Worm (Caenorhabditis elegans) whole organism, L2 larva: ENCODE data around the gene flr-4.

Source experiments
- C34F6.9 ChIP-seq: fragments of 150-350 bp; optimal IDR thresholded peaks from 2 replicates; lab custom pipeline; 2014; ENCODE audit warnings: missing biosample characterization, missing genetic modification characterization
- R02D3.7 ChIP-seq: fragments of 150-350 bp; optimal IDR thresholded peaks from 2 replicates; lab custom pipeline; 2014; ENCODE audit warnings: missing biosample characterization, missing genetic modification characterization
- Y55F3AM.14 ChIP-seq: fragments of 200-800 bp; sonication (Bioruptor generic); optimal IDR thresholded peaks from 2 replicates; lab custom pipeline; 2018; ENCODE audit warnings: mild to moderate bottlenecking, missing genetic modification characterization, missing compliant biosample characterization
- ZK546.5 ChIP-seq: sonication (generic microtip); optimal IDR thresholded peaks from 2 replicates; lab custom pipeline; 2017; ENCODE audit warnings: missing biosample characterization, missing genetic modification characterization
- alr-1 ChIP-seq: fragments of 150-350 bp; optimal IDR thresholded peaks from 2 replicates; lab custom pipeline; 2014; ENCODE audit warnings: missing biosample characterization, missing genetic modification characterization
- aly-2 ChIP-seq: fragments of 150-350 bp; optimal IDR thresholded peaks from 2 replicates; lab custom pipeline; 2014; ENCODE audit warnings: missing biosample characterization, missing genetic modification characterization
- ama-1 ChIP-seq: fragments of 150-350 bp; optimal IDR thresholded peaks from 2 replicates; lab custom pipeline; 2018; ENCODE audit warnings: inconsistent platforms
- blmp-1 ChIP-seq: sonication (generic microtip); optimal IDR thresholded peaks from 2 replicates; lab custom pipeline; 2017; ENCODE audit warnings: missing genetic modification characterization, mild to moderate bottlenecking, missing compliant biosample characterization, antibody characterized with exemption, moderate library complexity; ENCODE audit not compliant: insufficient read depth
- ceh-16 ChIP-seq: fragments of 150-350 bp; optimal IDR thresholded peaks from 2 replicates; lab custom pipeline; 2014; ENCODE audit warnings: missing biosample characterization, missing genetic modification characterization
- ceh-82 ChIP-seq: fragments of 150-350 bp; optimal IDR thresholded peaks from 2 replicates; lab custom pipeline; 2014; ENCODE audit warnings: missing biosample characterization, missing genetic modification characterization
- crh-2 ChIP-seq: sonication (generic microtip); optimal IDR thresholded peaks from 2 replicates; lab custom pipeline; 2017; ENCODE audit warnings: missing biosample characterization, missing genetic modification characterization
- elt-1 ChIP-seq: fragments of 150-350 bp; optimal IDR thresholded peaks from 2 replicates; lab custom pipeline; 2014; ENCODE audit warnings: missing biosample characterization, missing genetic modification characterization
- elt-3 ChIP-seq: sonication (generic microtip); optimal IDR thresholded peaks from 2 replicates; lab custom pipeline; 2017; ENCODE audit warnings: missing biosample characterization, missing genetic modification characterization
- lin-11 ChIP-seq: fragments of 150-350 bp; sonication (generic microtip); optimal IDR thresholded peaks from 2 replicates; lab custom pipeline; 2014; ENCODE audit warnings: missing biosample characterization, missing genetic modification characterization, inconsistent platforms, mixed read lengths
- lin-13 ChIP-seq: fragments of 150-350 bp; optimal IDR thresholded peaks from 2 replicates; lab custom pipeline; 2014; ENCODE audit warnings: missing biosample characterization, missing genetic modification reagents, missing genetic modification characterization
- lin-39 ChIP-seq: fragments of 150-350 bp; optimal IDR thresholded peaks from 2 replicates; lab custom pipeline; 2014; ENCODE audit warnings: missing biosample characterization, missing genetic modification reagents, missing genetic modification characterization
- lsy-2 ChIP-seq, 2 experiments: fragments of 150-350 bp in 1 of 2; sonication (generic microtip) in 1 of 2; optimal IDR thresholded peaks; 2 replicates each; lab custom pipeline; 2014 to 2017; ENCODE audit warnings: missing biosample characterization in 2 of 2, missing genetic modification characterization in 2 of 2
- mab-5 ChIP-seq: fragments of 150-350 bp; optimal IDR thresholded peaks from 2 replicates; lab custom pipeline; 2014; ENCODE audit warnings: missing biosample characterization, missing genetic modification characterization
- mdl-1 ChIP-seq, 2 experiments: fragments of 150-350 bp in 1 of 2; sonication (generic microtip) in 1 of 2; optimal IDR thresholded peaks; 2 replicates each; lab custom pipeline; 2017; ENCODE audit warnings: missing biosample characterization in 2 of 2, missing genetic modification characterization in 2 of 2
- nhr-10 ChIP-seq: sonication (generic microtip); optimal IDR thresholded peaks from 2 replicates; lab custom pipeline; 2017; ENCODE audit warnings: missing biosample characterization, missing genetic modification characterization
- nhr-129 ChIP-seq: fragments of 150-350 bp; optimal IDR thresholded peaks from 2 replicates; lab custom pipeline; 2014; ENCODE audit warnings: missing biosample characterization, missing genetic modification characterization
- nhr-21 ChIP-seq: fragments of 150-350 bp; optimal IDR thresholded peaks from 2 replicates; lab custom pipeline; 2014; ENCODE audit warnings: missing biosample characterization, missing genetic modification characterization
- nhr-25 ChIP-seq: fragments of 150-350 bp; sonication (generic microtip); optimal IDR thresholded peaks from 3 replicates; lab custom pipeline; 2014; ENCODE audit warnings: missing biosample characterization, missing genetic modification characterization
- nhr-6 ChIP-seq: fragments of 150-350 bp; optimal IDR thresholded peaks from 2 replicates; lab custom pipeline; 2014; ENCODE audit warnings: missing biosample characterization, missing genetic modification characterization
- nhr-77 ChIP-seq: fragments of 150-350 bp; optimal IDR thresholded peaks from 2 replicates; lab custom pipeline; 2014; ENCODE audit warnings: missing biosample characterization, missing genetic modification characterization
- peb-1 ChIP-seq: fragments of 150-350 bp; optimal IDR thresholded peaks from 2 replicates; lab custom pipeline; 2014; ENCODE audit warnings: missing biosample characterization, missing genetic modification characterization
- sem-4 ChIP-seq: fragments of 150-350 bp; optimal IDR thresholded peaks from 2 replicates; lab custom pipeline; 2014; ENCODE audit warnings: missing biosample characterization, missing genetic modification reagents, missing genetic modification characterization
- sma-3 ChIP-seq: sonication (generic microtip); optimal IDR thresholded peaks from 2 replicates; lab custom pipeline; 2016; ENCODE audit warnings: missing genetic modification reagents, missing genetic modification characterization, missing compliant biosample characterization
- sma-9 ChIP-seq, 2 experiments: fragments of 150-350 bp in 1 of 2; sonication (generic microtip) in 1 of 2; optimal IDR thresholded peaks; 2 replicates each; lab custom pipeline; 2014 to 2016; ENCODE audit warnings: missing genetic modification characterization in 2 of 2, mild to moderate bottlenecking in 1 of 2, missing biosample characterization in 1 of 2, missing compliant biosample characterization in 1 of 2, missing genetic modification reagents in 1 of 2, moderate library complexity in 1 of 2
- snpc-4 ChIP-seq: fragments of 150-350 bp; optimal IDR thresholded peaks from 2 replicates; lab custom pipeline; 2014; ENCODE audit warnings: missing biosample characterization, missing genetic modification characterization
- unc-39 ChIP-seq: fragments of 150-350 bp; optimal IDR thresholded peaks from 2 replicates; lab custom pipeline; 2014; ENCODE audit warnings: missing biosample characterization, missing genetic modification characterization
- unc-55 ChIP-seq: fragments of 150-350 bp; sonication (generic microtip); optimal IDR thresholded peaks from 3 replicates; lab custom pipeline; 2014; ENCODE audit warnings: missing biosample characterization, missing genetic modification reagents, missing genetic modification characterization
- ztf-1 ChIP-seq: fragments of 200-800 bp; sonication (Bioruptor generic); conservative IDR thresholded peaks from 2 replicates; pipeline ENCODE4 v1.3.6; 2022; ENCODE audit warnings: missing genetic modification characterization, missing compliant biosample characterization
- ztf-11 ChIP-seq: sonication (generic microtip); optimal IDR thresholded peaks from 2 replicates; lab custom pipeline; 2017; ENCODE audit warnings: missing biosample characterization, missing genetic modification characterization
- ztf-4 ChIP-seq: fragments of 150-350 bp; optimal IDR thresholded peaks from 2 replicates; lab custom pipeline; 2014; ENCODE audit warnings: missing biosample characterization, missing genetic modification characterization

The flr-4 gene

DNA sequence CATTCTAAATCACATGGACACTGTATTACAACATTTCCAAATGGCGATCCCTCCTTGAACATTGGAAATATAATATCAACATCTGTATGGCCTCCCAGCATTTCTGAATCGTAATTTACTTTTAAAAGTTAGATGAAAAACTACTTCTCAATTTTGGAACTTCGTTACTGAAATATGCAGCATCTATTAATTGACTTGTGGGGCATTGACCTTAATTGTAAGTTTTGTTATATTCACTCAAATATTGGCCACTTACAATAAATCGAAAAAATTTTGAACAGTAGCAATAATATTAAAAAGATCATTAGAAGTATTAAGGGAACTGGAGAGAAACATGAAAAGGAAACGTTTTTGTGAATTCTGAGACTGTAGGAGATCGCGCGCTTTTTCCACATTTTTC is 20.0 kb upstream of the flr-4 start, which contains the start of gene mam-6:
Gene mam-6 (minus strand): TSS at position 101 of the 400 bp plus-strand sequence.
- TF ChIP-seq sma-3 (GFP tag; lab: Kevin White, UChicago) = no peak
- TF ChIP-seq lin-39 (tag; lab: Kevin White, UChicago) = no peak
- no peak for TF ChIP-seq ztf-1 (GFP tag; lab: Robert Waterston, UW)
- no peak for TF ChIP-seq lin-13 (GFP tag; lab: Kevin White, UChicago)
- no peak for TF ChIP-seq peb-1 (tag; lab: Kevin White, UChicago)
- TF ChIP-seq ceh-82 (tag; lab: Kevin White, UChicago) = no peak

DNA sequence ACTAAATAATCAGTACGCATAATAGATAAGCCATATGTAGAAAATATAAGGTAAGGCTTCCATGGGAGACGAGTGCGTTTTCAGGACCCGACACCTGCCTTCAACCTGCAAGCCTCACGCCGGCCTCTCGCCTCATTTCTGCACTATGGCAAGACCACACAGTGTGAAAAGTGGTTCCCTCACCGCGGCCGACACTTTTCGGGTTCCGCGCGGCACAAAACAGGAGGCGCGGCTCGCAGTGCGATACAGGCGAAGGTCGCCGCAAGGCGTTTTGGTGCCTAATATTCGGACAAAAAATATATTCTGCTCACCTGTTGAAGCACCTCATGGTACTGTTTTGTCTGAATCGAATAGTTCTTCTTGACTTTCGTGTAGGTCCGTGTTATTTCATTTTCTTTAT is 19.1 kb upstream of the flr-4 start:
- no peak for TF ChIP-seq ztf-4
- TF ChIP-seq, all 48 proteins: peak for 0

DNA sequence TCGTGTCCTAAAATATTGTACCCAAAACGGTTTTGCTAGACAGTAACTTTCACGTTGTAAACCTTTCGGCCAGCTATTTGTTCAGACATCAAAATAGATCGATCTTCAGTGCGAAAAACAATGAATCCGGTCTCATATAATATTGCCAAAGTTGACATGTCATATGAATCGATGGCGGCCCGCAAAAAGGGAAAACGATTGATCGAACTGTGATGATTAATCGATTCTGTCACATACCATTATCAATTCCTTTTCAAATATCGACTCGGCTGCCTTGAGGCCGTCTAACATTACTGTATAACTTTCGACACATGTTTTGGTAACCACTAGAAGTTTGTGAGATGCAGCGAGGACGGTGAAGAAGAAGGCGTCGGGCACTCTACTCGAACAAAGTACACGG is 16.3 kb upstream of the flr-4 start:
- TF ChIP-seq sma-9 (GFP tag; optimal IDR thresholded peaks at IDR 0.05; lab: Kevin White, UChicago) (peak; percentile 65), sma-9 (tag; optimal IDR thresholded peaks at IDR 0.05; lab: Kevin White, UChicago) (no peak), nhr-25 (tag; lab: Kevin White, UChicago) (peak; percentile 68), blmp-1 (tag; lab: Kevin White, UChicago) (peak; percentile 92), sma-3 (GFP tag; lab: Kevin White, UChicago) (peak; percentile 68), ztf-1 (GFP tag; lab: Robert Waterston, UW) (no peak), nhr-21 (peak; percentile 60)

DNA sequence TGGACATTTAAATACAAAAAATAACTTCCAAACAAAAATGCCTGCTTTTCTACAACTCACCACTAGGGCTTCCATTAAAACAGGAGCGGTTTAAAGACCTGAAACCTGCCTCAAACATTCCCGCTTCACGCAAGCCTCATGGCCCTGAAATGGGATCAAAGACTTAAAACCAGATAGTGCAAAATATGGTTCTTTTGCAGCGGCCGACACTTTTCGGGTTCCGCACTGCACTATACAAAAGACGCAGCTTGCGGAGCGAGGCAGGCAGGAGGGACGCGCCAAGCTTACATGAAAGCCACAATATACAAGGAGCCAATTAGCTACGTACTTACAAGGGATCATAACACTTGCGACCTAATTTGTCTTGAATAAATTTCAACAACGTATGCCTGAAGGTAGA is 15.7 kb upstream of the flr-4 start:
- no peak for TF ChIP-seq lin-13 (GFP tag; lab: Kevin White, UChicago)
- peak; percentile 62 for TF ChIP-seq snpc-4 (tag; lab: Kevin White, UChicago)

ce11 chrX:15075170-15075569 is 14.0 kb upstream of the flr-4 start:
- TF ChIP-seq elt-1 (tag; lab: Kevin White, UChicago) (no peak), ZK546.5 (tag; lab: Kevin White, UChicago) (no peak), sma-9 (GFP tag; optimal IDR thresholded peaks at IDR 0.05; lab: Kevin White, UChicago) (no peak), sma-9 (tag; optimal IDR thresholded peaks at IDR 0.05; lab: Kevin White, UChicago) (no peak), nhr-77 (tag; lab: Kevin White, UChicago) (no peak), lin-11 (tag; lab: Kevin White, UChicago) (no peak), sma-3 (GFP tag; lab: Kevin White, UChicago) (no peak), elt-3 (no peak), unc-55 (GFP tag; lab: Kevin White, UChicago) (no peak), alr-1 (tag; lab: Kevin White, UChicago) (no peak), nhr-10 (tag; lab: Kevin White, UChicago) (no peak), nhr-6 (no peak), crh-2 (tag; lab: Kevin White, UChicago) (no peak), ztf-4 (no peak), ceh-16 (tag; lab: Kevin White, UChicago) (no peak), C34F6.9 (tag; lab: Kevin White, UChicago) (no peak)

DNA sequence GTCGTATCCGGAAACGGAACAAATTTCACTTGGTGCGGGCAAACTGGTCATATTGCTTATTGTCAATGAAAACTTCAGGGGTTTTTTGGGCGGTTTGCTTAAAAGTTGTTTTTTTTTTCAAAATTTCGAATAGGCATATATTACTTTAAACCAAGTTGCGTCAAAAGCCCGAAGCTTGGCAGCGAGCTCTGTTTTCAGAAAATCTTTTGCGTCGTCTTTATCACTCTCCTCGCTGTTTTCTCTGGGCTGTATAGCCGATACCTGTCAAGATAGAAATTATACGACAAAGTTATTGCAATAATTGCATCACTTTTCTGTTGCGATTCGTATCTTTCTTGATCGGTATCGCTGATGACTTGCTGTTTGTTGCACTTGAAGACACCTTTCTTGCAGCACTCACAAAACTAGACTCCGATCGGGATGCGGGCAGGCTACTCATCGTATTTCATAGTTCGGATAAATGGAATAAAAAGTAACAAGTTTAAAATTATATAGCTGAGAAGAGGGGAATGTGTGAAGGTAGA is 13.1 kb upstream of the flr-4 start, which contains the start of the genes H40L08.3 and H40L08.9:
Gene H40L08.3 (minus strand): TSS at position 51 of the 524 bp plus-strand sequence.
Gene H40L08.9 (minus strand): TSS at position 439 of the 524 bp plus-strand sequence.
- TF ChIP-seq sma-3 (GFP tag; lab: Kevin White, UChicago) (peak; percentile 24), ceh-82 (tag; lab: Kevin White, UChicago) (no peak), nhr-129 (tag; lab: Kevin White, UChicago) (peak; percentile 75), ceh-16 (tag; lab: Kevin White, UChicago) (no peak), mab-5 (no peak), mdl-1 (tag; optimal IDR thresholded peaks at IDR 0.05; lab: Kevin White, UChicago) (no peak), R02D3.7 (no peak), Y55F3AM.14 (GFP tag; lab: Kevin White, UChicago) (no peak), ama-1 (lab: Kevin White, UChicago) (peak; percentile 85), nhr-77 (tag; lab: Kevin White, UChicago) (no peak), lsy-2 (tag; optimal IDR thresholded peaks at IDR 0.05; lab: Kevin White, UChicago) (no peak), unc-39 (tag; lab: Kevin White, UChicago) (no peak), snpc-4 (tag; lab: Kevin White, UChicago) (no peak), sem-4 (tag; lab: Kevin White, UChicago) (no peak), aly-2 (tag; lab: Kevin White, UChicago) (no peak), unc-55 (GFP tag; lab: Kevin White, UChicago) (no peak), nhr-21 (peak; percentile 63), ztf-11 (no peak), sma-9 (GFP tag; optimal IDR thresholded peaks at IDR 0.05; lab: Kevin White, UChicago) (peak; percentile 6), sma-9 (tag; optimal IDR thresholded peaks at IDR 0.05; lab: Kevin White, UChicago) (no peak)
